Fruit fly (Drosophila melanogaster) whole organism, prepupa: Measurements from ENCODE around the gene Pgant5.
A peak's percentile ranks its signal among the peaks of the same experiment; 100 is the strongest.

Experiments
- CG10631 ChIP-seq: fragments of 200-800 bp; sonication (Bioruptor generic); optimal IDR thresholded peaks from 2 replicates; lab custom pipeline; 2016; ENCODE audit warnings: missing biosample characterization, missing genetic modification characterization
- CG11294 ChIP-seq: fragments of 200-800 bp; sonication (Bioruptor generic); IDR thresholded peaks from 2 replicates; pipeline ENCODE4 v1.3.6; 2022; ENCODE audit warnings: missing biosample characterization, missing genetic modification characterization
- CG11762 ChIP-seq: fragments of 200-800 bp; sonication (Bioruptor generic); optimal IDR thresholded peaks from 3 replicates; lab custom pipeline; 2016; ENCODE audit warnings: missing biosample characterization, missing genetic modification characterization; ENCODE audit not compliant: insufficient read depth
- CG11902 ChIP-seq: fragments of 200-800 bp; sonication (Bioruptor generic); optimal IDR thresholded peaks from 3 replicates; lab custom pipeline; 2016; ENCODE audit warnings: missing biosample characterization, missing genetic modification characterization
- CG1621 ChIP-seq: fragments of 200-800 bp; sonication (Bioruptor generic); optimal IDR thresholded peaks from 3 replicates; lab custom pipeline; 2018; ENCODE audit warnings: missing biosample characterization, mild to moderate bottlenecking, missing genetic modification characterization
- CG16779 ChIP-seq: fragments of 200-800 bp; sonication (Bioruptor generic); optimal IDR thresholded peaks from 3 replicates; lab custom pipeline; 2017; ENCODE audit warnings: missing biosample characterization, mild to moderate bottlenecking, missing genetic modification characterization
- CG3032 ChIP-seq: fragments of 200-800 bp; optimal IDR thresholded peaks from 2 replicates; lab custom pipeline; 2019; ENCODE audit warnings: missing biosample characterization, mild to moderate bottlenecking, missing genetic modification characterization, moderate library complexity
- CG31627 ChIP-seq: fragments of 200-800 bp; sonication (Bioruptor generic); optimal IDR thresholded peaks from 3 replicates; lab custom pipeline; 2016; ENCODE audit warnings: missing biosample characterization, missing genetic modification characterization
- CG32006 ChIP-seq: fragments of 200-800 bp; sonication (Bioruptor generic); optimal IDR thresholded peaks from 3 replicates; lab custom pipeline; 2017; ENCODE audit warnings: missing biosample characterization, mild to moderate bottlenecking, missing genetic modification characterization
- CG34406 ChIP-seq: fragments of 200-800 bp; sonication (Bioruptor generic); optimal IDR thresholded peaks from 3 replicates; lab custom pipeline; 2016; ENCODE audit warnings: missing biosample characterization, missing genetic modification characterization
- CG4318 ChIP-seq: fragments of 200-800 bp; sonication (Bioruptor generic); optimal IDR thresholded peaks from 3 replicates; lab custom pipeline; 2017; ENCODE audit warnings: missing biosample characterization, mild to moderate bottlenecking, missing genetic modification characterization
- CG6163 ChIP-seq: fragments of 200-800 bp; sonication (Bioruptor generic); IDR thresholded peaks from 3 replicates; pipeline ENCODE4 v1.3.6; 2022; ENCODE audit warnings: missing biosample characterization, missing genetic modification characterization
- CG6792 ChIP-seq: fragments of 200-800 bp; sonication (Bioruptor generic); optimal IDR thresholded peaks from 3 replicates; lab custom pipeline; 2016; ENCODE audit warnings: missing biosample characterization, missing genetic modification characterization
- CG6854 ChIP-seq: fragments of 200-800 bp; sonication (Bioruptor generic); optimal IDR thresholded peaks from 2 replicates; lab custom pipeline; 2017; ENCODE audit warnings: missing biosample characterization, mild to moderate bottlenecking, missing genetic modification characterization
- CG7368 ChIP-seq: fragments of 200-800 bp; sonication (Bioruptor generic); optimal IDR thresholded peaks from 3 replicates; lab custom pipeline; 2016; ENCODE audit warnings: missing biosample characterization, missing genetic modification characterization
- CG8319 ChIP-seq: fragments of 200-800 bp; sonication (Bioruptor generic); optimal IDR thresholded peaks from 3 replicates; lab custom pipeline; 2016; ENCODE audit warnings: missing biosample characterization, missing genetic modification characterization
- CG8632 ChIP-seq: fragments of 200-800 bp; sonication (Bioruptor generic); optimal IDR thresholded peaks from 3 replicates; lab custom pipeline; 2016; ENCODE audit warnings: missing biosample characterization, missing genetic modification characterization
- CG9139 ChIP-seq: fragments of 200-800 bp; sonication (Bioruptor generic); optimal IDR thresholded peaks from 3 replicates; lab custom pipeline; 2017; ENCODE audit warnings: missing biosample characterization, mild to moderate bottlenecking, missing genetic modification characterization
- Eip75B ChIP-seq: fragments of 200-800 bp; sonication (Bioruptor generic); optimal IDR thresholded peaks from 3 replicates; lab custom pipeline; 2016; ENCODE audit warnings: missing biosample characterization, missing genetic modification characterization
- Eip78C ChIP-seq: fragments of 200-800 bp; sonication (Bioruptor generic); peaks from one replicate; lab custom pipeline; 2016; ENCODE audit warnings: missing biosample characterization, missing genetic modification characterization
- Eip93F ChIP-seq: fragments of 200-800 bp; sonication (Bioruptor generic); optimal IDR thresholded peaks from 2 replicates; lab custom pipeline; 2016; ENCODE audit warnings: missing biosample characterization, mild to moderate bottlenecking, missing genetic modification characterization
- Ets21C ChIP-seq: fragments of 200-800 bp; sonication (Bioruptor generic); optimal IDR thresholded peaks from 3 replicates; lab custom pipeline; 2016; ENCODE audit warnings: missing biosample characterization, missing genetic modification characterization
- Ets96B ChIP-seq: fragments of 200-800 bp; optimal IDR thresholded peaks from 2 replicates; lab custom pipeline; 2019; ENCODE audit warnings: missing biosample characterization, mild to moderate bottlenecking, missing genetic modification characterization, moderate library complexity
- Gug ChIP-seq: fragments of 200-800 bp; sonication (Bioruptor generic); IDR thresholded peaks from 2 replicates; pipeline ENCODE4 v1.3.6; 2022; ENCODE audit warnings: missing biosample characterization, missing genetic modification characterization
- Hr4 ChIP-seq: fragments of 200-800 bp; sonication (Bioruptor generic); optimal IDR thresholded peaks from 3 replicates; lab custom pipeline; 2016; ENCODE audit warnings: missing biosample characterization, missing genetic modification characterization
- OdsH ChIP-seq: fragments of 200-800 bp; sonication (Bioruptor generic); optimal IDR thresholded peaks from 3 replicates; lab custom pipeline; 2016; ENCODE audit warnings: missing biosample characterization, missing genetic modification characterization
- Sox15 ChIP-seq: fragments of 200-800 bp; sonication (Bioruptor generic); optimal IDR thresholded peaks from 3 replicates; lab custom pipeline; 2016; ENCODE audit warnings: missing biosample characterization, missing genetic modification characterization
- cyc ChIP-seq: fragments of 200-800 bp; sonication (Bioruptor generic); optimal IDR thresholded peaks from 3 replicates; lab custom pipeline; 2016; ENCODE audit warnings: missing biosample characterization, missing genetic modification characterization
- eg ChIP-seq: fragments of 200-800 bp; sonication (Bioruptor generic); IDR thresholded peaks from 3 replicates; pipeline ENCODE4 v1.3.6; 2022; ENCODE audit warnings: missing biosample characterization, missing genetic modification characterization
- esn ChIP-seq: fragments of 200-800 bp; sonication (Bioruptor generic); optimal IDR thresholded peaks from 2 replicates; lab custom pipeline; 2016; ENCODE audit warnings: missing biosample characterization, mild to moderate bottlenecking, missing genetic modification characterization, moderate library complexity
- fkh ChIP-seq: fragments of 200-800 bp; sonication (Bioruptor generic); optimal IDR thresholded peaks from 3 replicates; lab custom pipeline; 2017; ENCODE audit warnings: missing biosample characterization, mild to moderate bottlenecking, missing genetic modification characterization, moderate library complexity
- net ChIP-seq: fragments of 200-800 bp; sonication (Bioruptor generic); optimal IDR thresholded peaks from 3 replicates; lab custom pipeline; 2016; ENCODE audit warnings: missing biosample characterization, missing genetic modification characterization
- pdm3 ChIP-seq: fragments of 200-800 bp; sonication (Bioruptor generic); optimal IDR thresholded peaks from 3 replicates; lab custom pipeline; 2016; ENCODE audit warnings: missing biosample characterization, missing genetic modification characterization
- svp ChIP-seq: fragments of 200-800 bp; sonication (Bioruptor generic); peaks from one replicate; lab custom pipeline; 2016; ENCODE audit warnings: missing biosample characterization, missing genetic modification characterization
- topi ChIP-seq: fragments of 200-800 bp; sonication (Bioruptor generic); optimal IDR thresholded peaks from 3 replicates; lab custom pipeline; 2016; ENCODE audit warnings: missing biosample characterization, missing genetic modification characterization
- vri ChIP-seq: fragments of 200-800 bp; sonication (Bioruptor generic); optimal IDR thresholded peaks from 3 replicates; lab custom pipeline; 2016; ENCODE audit warnings: missing biosample characterization, mild to moderate bottlenecking, missing genetic modification characterization

Gene Pgant5

dm6 chr2L:5029809-5030108, 63.6 kb downstream of the Pgant5 start:
- no peak for TF ChIP-seq CG3032 (tag; lab: Kevin White, UChicago)
- no peak for TF ChIP-seq Eip78C (GFP tag; lab: Kevin White, UChicago)
- no peak for TF ChIP-seq CG8632
- no peak for TF ChIP-seq cyc (GFP tag; lab: Kevin White, UChicago)
- no peak for TF ChIP-seq Eip75B (GFP tag; lab: Kevin White, UChicago)
- TF ChIP-seq CG34406 (GFP tag; lab: Kevin White, UChicago): no peak
- TF ChIP-seq Ets96B (tag; lab: Kevin White, UChicago): no peak
- no peak for TF ChIP-seq CG16779 (tag; lab: Kevin White, UChicago)
- no peak for TF ChIP-seq CG6792 (GFP tag; lab: Kevin White, UChicago)
- TF ChIP-seq CG9139 (GFP tag; lab: Kevin White, UChicago): no peak
- no peak for TF ChIP-seq CG6854 (GFP tag; lab: Kevin White, UChicago)
- TF ChIP-seq Sox15 (GFP tag; lab: Kevin White, UChicago): no peak
- no peak for TF ChIP-seq Gug (GFP tag; lab: Robert Waterston, UW)

- TF ChIP-seq CG6163 (GFP tag; lab: Robert Waterston, UW) (0 out of 3 replicates have a peak, but pooled peaks have one; percentile 22), CG11762 (GFP tag; lab: Kevin White, UChicago) (no peak), cyc (GFP tag; lab: Kevin White, UChicago) (no peak), eg (0 out of 3 replicates have a peak, but pooled peaks have one; percentile 12), CG11294 (GFP tag; lab: Robert Waterston, UW) (no peak), net (no peak), CG10631 (GFP tag; lab: Kevin White, UChicago) (no peak), CG7368 (GFP tag; lab: Kevin White, UChicago) (no peak), svp (GFP tag; lab: Kevin White, UChicago) (peak; percentile 73), Eip75B (GFP tag; lab: Kevin White, UChicago) (no peak), pdm3 (GFP tag; lab: Kevin White, UChicago) (no peak), Eip78C (GFP tag; lab: Kevin White, UChicago) (peak; percentile 15), CG11902 (GFP tag; lab: Kevin White, UChicago) (no peak)
Observed at dm6 chr2L:5029049-5029808, 64.2 kb downstream of the Pgant5 start, which contains the start of gene Col4a1. Col4a1 (plus strand) TSS chr2L:5029609.

dm6 chr2L:5028091-5028490, 65.3 kb downstream of the Pgant5 start, which contains the start of gene vkg:
vkg (minus strand) TSS chr2L:5028191.
- TF ChIP-seq CG1621 (tag; lab: Kevin White, UChicago) (no peak), OdsH (GFP tag; lab: Kevin White, UChicago) (no peak), vri (GFP tag; lab: Kevin White, UChicago) (no peak), CG8319 (no peak), eg (no peak), Eip78C (GFP tag; lab: Kevin White, UChicago) (no peak), net (no peak), CG4318 (GFP tag; lab: Kevin White, UChicago) (no peak)

dm6 chr2L:5027321-5028069, 65.9 kb downstream of the Pgant5 start:
- TF ChIP-seq svp (GFP tag; lab: Kevin White, UChicago): peak; percentile 39
- no peak for TF ChIP-seq Hr4 (GFP tag; lab: Kevin White, UChicago)
- no peak for TF ChIP-seq Gug (GFP tag; lab: Robert Waterston, UW)
- no peak for TF ChIP-seq CG31627 (GFP tag; lab: Kevin White, UChicago)
- no peak for TF ChIP-seq CG9139 (GFP tag; lab: Kevin White, UChicago)
- no peak for TF ChIP-seq Ets21C (GFP tag; lab: Kevin White, UChicago)

dm6 chr2L:5025557-5025956, 67.8 kb downstream of the Pgant5 start:
- TF ChIP-seq esn (GFP tag; lab: Kevin White, UChicago): no peak
- TF ChIP-seq Ets96B (tag; lab: Kevin White, UChicago): no peak
- TF ChIP-seq topi (GFP tag; lab: Kevin White, UChicago): no peak
- TF ChIP-seq fkh (GFP tag; lab: Kevin White, UChicago): no peak
- no peak for TF ChIP-seq Eip93F (GFP tag; lab: Kevin White, UChicago)
- no peak for TF ChIP-seq CG32006 (GFP tag; lab: Kevin White, UChicago)
- TF ChIP-seq CG6854 (GFP tag; lab: Kevin White, UChicago): no peak
- TF ChIP-seq CG3032 (tag; lab: Kevin White, UChicago): no peak
- TF ChIP-seq OdsH (GFP tag; lab: Kevin White, UChicago): no peak
- no peak for TF ChIP-seq CG1621 (tag; lab: Kevin White, UChicago)
